Worm (Caenorhabditis elegans) whole organism, young adult: ENCODE measurements around the gene stim-1.
A peak's percentile ranks its signal among the peaks of the same experiment; 100 is the strongest.

ENCODE experiments used
- B0019.2 ChIP-seq: fragments of 200-800 bp; sonication (Bioruptor generic); conservative IDR thresholded peaks from 2 replicates; pipeline ENCODE4 v1.3.6; 2022; ENCODE audit warnings: missing genetic modification reagents, missing genetic modification characterization, missing compliant biosample characterization
- B0261.1 ChIP-seq: sonication (generic microtip); optimal IDR thresholded peaks from 2 replicates; lab custom pipeline; 2016; ENCODE audit warnings: mild to moderate bottlenecking, missing genetic modification characterization, moderate library complexity, missing compliant biosample characterization
- C06A6.2 ChIP-seq: fragments of 200-800 bp; sonication (Bioruptor generic); conservative IDR thresholded peaks from 2 replicates; pipeline ENCODE4 v1.3.6; 2022; ENCODE audit warnings: missing genetic modification characterization, missing compliant biosample characterization
- F10E7.11 ChIP-seq: sonication (generic microtip); optimal IDR thresholded peaks from 2 replicates; lab custom pipeline; 2017; ENCODE audit warnings: mild to moderate bottlenecking, missing genetic modification characterization, moderate library complexity, missing compliant biosample characterization
- F23B12.7 ChIP-seq: sonication (generic microtip); optimal IDR thresholded peaks from 2 replicates; lab custom pipeline; 2017; ENCODE audit warnings: missing genetic modification characterization, mild to moderate bottlenecking, missing compliant biosample characterization, antibody characterized with exemption, moderate library complexity; ENCODE audit not compliant: insufficient read depth
- F52B5.7 ChIP-seq: sonication (generic microtip); optimal IDR thresholded peaks from 2 replicates; lab custom pipeline; 2016; ENCODE audit warnings: mild to moderate bottlenecking, missing genetic modification characterization, missing compliant biosample characterization
- F55B11.4 ChIP-seq: sonication (generic microtip); optimal IDR thresholded peaks from 2 replicates; lab custom pipeline; 2016; ENCODE audit warnings: missing compliant biosample characterization, missing genetic modification characterization, borderline replicate concordance; ENCODE audit not compliant: insufficient read depth
- K12H6.12 ChIP-seq: fragments of 200-800 bp; sonication (Bioruptor generic); optimal IDR thresholded peaks from 2 replicates; lab custom pipeline; 2018; ENCODE audit warnings: mild to moderate bottlenecking, missing genetic modification characterization, missing compliant biosample characterization
- T07F8.4 ChIP-seq: sonication (generic microtip); optimal IDR thresholded peaks from 2 replicates; lab custom pipeline; 2016; ENCODE audit warnings: mild to moderate bottlenecking, missing genetic modification characterization, moderate library complexity, missing compliant biosample characterization
- Y53F4B.3 ChIP-seq: fragments of 200-800 bp; sonication (Bioruptor generic); IDR thresholded peaks from 2 replicates; pipeline ENCODE4 v1.3.6; 2022; ENCODE audit warnings: missing genetic modification reagents, missing genetic modification characterization, missing compliant biosample characterization
- Y53G8AR.9 ChIP-seq: fragments of 200-800 bp; sonication (Bioruptor generic); conservative IDR thresholded peaks from 2 replicates; pipeline ENCODE4 v1.3.6; 2022; ENCODE audit warnings: missing genetic modification reagents, missing genetic modification characterization, missing compliant biosample characterization
- Y67H2A.10 ChIP-seq: fragments of 200-800 bp; sonication (Bioruptor generic); conservative IDR thresholded peaks from 2 replicates; pipeline ENCODE4 v1.3.6; 2022; ENCODE audit warnings: missing genetic modification reagents, missing genetic modification characterization, missing compliant biosample characterization
- akir-1 ChIP-seq: fragments of 200-800 bp; sonication (Bioruptor generic); optimal IDR thresholded peaks from 2 replicates; lab custom pipeline; 2018; ENCODE audit warnings: mild to moderate bottlenecking, missing genetic modification characterization, moderate library complexity, missing compliant biosample characterization
- athp-1 ChIP-seq: sonication (generic microtip); optimal IDR thresholded peaks from 2 replicates; lab custom pipeline; 2017; ENCODE audit warnings: mild to moderate bottlenecking, missing genetic modification characterization, missing compliant biosample characterization
- bed-1 ChIP-seq: fragments of 200-800 bp; sonication (Bioruptor generic); IDR thresholded peaks from 2 replicates; pipeline ENCODE4 v1.3.6; 2022; ENCODE audit warnings: missing genetic modification reagents, missing genetic modification characterization, missing compliant biosample characterization
- bed-2 ChIP-seq: fragments of 200-800 bp; sonication (Bioruptor generic); IDR thresholded peaks from 2 replicates; pipeline ENCODE4 v1.3.6; 2022; ENCODE audit warnings: missing genetic modification reagents, missing genetic modification characterization, missing compliant biosample characterization
- ceh-100 ChIP-seq: fragments of 200-800 bp; sonication (Bioruptor generic); IDR thresholded peaks from 2 replicates; pipeline ENCODE4 v1.3.6; 2022; ENCODE audit warnings: missing genetic modification reagents, missing genetic modification characterization, missing compliant biosample characterization
- ceh-58 ChIP-seq: fragments of 200-800 bp; sonication (Bioruptor generic); IDR thresholded peaks from 2 replicates; pipeline ENCODE4 v1.3.6; 2022; ENCODE audit warnings: missing genetic modification characterization, missing compliant biosample characterization
- ceh-79 ChIP-seq: sonication (generic microtip); optimal IDR thresholded peaks from 2 replicates; lab custom pipeline; 2017; ENCODE audit warnings: mild to moderate bottlenecking, missing genetic modification characterization, missing compliant biosample characterization
- die-1 ChIP-seq: sonication (generic microtip); optimal IDR thresholded peaks from 2 replicates; lab custom pipeline; 2016; ENCODE audit warnings: missing genotype, mild to moderate bottlenecking, missing genetic modification characterization, missing compliant biosample characterization
- dox-1 ChIP-seq: fragments of 200-800 bp; sonication (Bioruptor generic); IDR thresholded peaks from 2 replicates; pipeline ENCODE4 v1.3.6; 2022; ENCODE audit warnings: missing genetic modification reagents, missing genetic modification characterization, missing compliant biosample characterization
- efl-1 ChIP-seq: fragments of 150-350 bp; optimal IDR thresholded peaks from 2 replicates; lab custom pipeline; 2014; ENCODE audit warnings: missing biosample characterization, missing genetic modification reagents, missing genetic modification characterization
- ekl-4 ChIP-seq: fragments of 200-800 bp; sonication (Bioruptor generic); IDR thresholded peaks from 2 replicates; pipeline ENCODE4 v1.3.6; 2022; ENCODE audit warnings: missing genetic modification reagents, missing genetic modification characterization, missing compliant biosample characterization
- ets-4 ChIP-seq: fragments of 200-800 bp; sonication (Bioruptor generic); optimal IDR thresholded peaks from 2 replicates; lab custom pipeline; 2018; ENCODE audit warnings: mild to moderate bottlenecking, missing genetic modification characterization, missing compliant biosample characterization
- fkh-3 ChIP-seq: sonication (generic microtip); optimal IDR thresholded peaks from 2 replicates; lab custom pipeline; 2016; ENCODE audit warnings: mild to moderate bottlenecking, missing genetic modification characterization, missing compliant biosample characterization
- gei-17 ChIP-seq: fragments of 200-800 bp; sonication (Bioruptor generic); optimal IDR thresholded peaks from 2 replicates; lab custom pipeline; 2018; ENCODE audit warnings: mild to moderate bottlenecking, missing genetic modification characterization, missing compliant biosample characterization
- him-1 ChIP-seq: sonication (generic microtip); optimal IDR thresholded peaks from 2 replicates; lab custom pipeline; 2016; ENCODE audit warnings: missing genotype, missing genetic modification reagents, missing genetic modification characterization, missing compliant biosample characterization
- hlh-12 ChIP-seq: sonication (generic microtip); optimal IDR thresholded peaks from 2 replicates; lab custom pipeline; 2016; ENCODE audit warnings: missing genetic modification characterization, missing compliant biosample characterization
- hmg-1.2 ChIP-seq: fragments of 200-800 bp; sonication (Bioruptor generic); IDR thresholded peaks from 2 replicates; pipeline ENCODE4 v1.3.6; 2022; ENCODE audit warnings: missing genetic modification reagents, missing genetic modification characterization, missing compliant biosample characterization
- hmg-20 ChIP-seq: fragments of 200-800 bp; sonication (Bioruptor generic); IDR thresholded peaks from 2 replicates; pipeline ENCODE4 v1.3.6; 2022; ENCODE audit warnings: missing genetic modification reagents, missing genetic modification characterization, missing compliant biosample characterization
- hrde-1 ChIP-seq: sonication (generic microtip); optimal IDR thresholded peaks from 2 replicates; lab custom pipeline; 2016; ENCODE audit warnings: missing genetic modification characterization, mild to moderate bottlenecking, missing compliant biosample characterization, moderate library complexity, missing genotype, missing genetic modification reagents, borderline replicate concordance
- lin-26 ChIP-seq: fragments of 200-800 bp; sonication (Bioruptor generic); IDR thresholded peaks from 2 replicates; pipeline ENCODE4 v1.3.6; 2022; ENCODE audit warnings: missing genetic modification reagents, missing genetic modification characterization, missing compliant biosample characterization
- lin-35 ChIP-seq, 3 experiments: fragments of 150-350 bp in 2 of 3; sonication (generic microtip) in 1 of 3; optimal IDR thresholded peaks; 2 replicates each; lab custom pipeline; 2014 to 2018; ENCODE audit warnings: missing biosample characterization in 3 of 3, missing genetic modification characterization in 3 of 3, missing genetic modification reagents in 3 of 3
- lin-40 ChIP-seq: sonication (generic microtip); optimal IDR thresholded peaks from 2 replicates; lab custom pipeline; 2016; ENCODE audit warnings: missing genetic modification characterization, mild to moderate bottlenecking, missing compliant biosample characterization, missing genotype, missing genetic modification reagents
- lir-1 ChIP-seq: fragments of 200-800 bp; sonication (Bioruptor generic); conservative IDR thresholded peaks from 2 replicates; pipeline ENCODE4 v1.3.6; 2022; ENCODE audit warnings: missing genetic modification reagents, missing genetic modification characterization, missing compliant biosample characterization
- lsl-1 ChIP-seq: fragments of 200-800 bp; sonication (Bioruptor generic); optimal IDR thresholded peaks from 2 replicates; lab custom pipeline; 2018; ENCODE audit warnings: mild to moderate bottlenecking, missing genetic modification characterization, moderate library complexity, missing compliant biosample characterization
- lsy-27 ChIP-seq: sonication (generic microtip); optimal IDR thresholded peaks from 2 replicates; lab custom pipeline; 2017; ENCODE audit warnings: missing genetic modification characterization, mild to moderate bottlenecking, missing compliant biosample characterization, antibody characterized with exemption, missing genotype, borderline replicate concordance; ENCODE audit not compliant: insufficient read depth
- madf-8 ChIP-seq: fragments of 200-800 bp; sonication (Bioruptor generic); conservative IDR thresholded peaks from 2 replicates; pipeline ENCODE4 v1.3.6; 2022; ENCODE audit warnings: missing genetic modification reagents, missing genetic modification characterization, missing compliant biosample characterization
- mes-4 ChIP-seq: sonication (generic microtip); optimal IDR thresholded peaks from 2 replicates; lab custom pipeline; 2016; ENCODE audit warnings: missing genotype, missing genetic modification characterization, missing compliant biosample characterization
- nhr-179 ChIP-seq: sonication (generic microtip); optimal IDR thresholded peaks from 2 replicates; lab custom pipeline; 2016; ENCODE audit warnings: mild to moderate bottlenecking, missing genetic modification characterization, missing compliant biosample characterization
- pbrm-1 ChIP-seq: fragments of 200-800 bp; sonication (Bioruptor generic); IDR thresholded peaks from 2 replicates; pipeline ENCODE4 v1.3.6; 2022; ENCODE audit warnings: missing genetic modification reagents, missing genetic modification characterization, missing compliant biosample characterization
- pha-4 ChIP-seq: fragments of 150-350 bp; sonication (generic microtip); optimal IDR thresholded peaks from 2 replicates; lab custom pipeline; 2014; ENCODE audit warnings: missing biosample characterization, missing genetic modification reagents, missing genetic modification characterization
- sea-2 ChIP-seq: fragments of 200-800 bp; sonication (Bioruptor generic); IDR thresholded peaks from 2 replicates; pipeline ENCODE4 v1.3.6; 2022; ENCODE audit warnings: missing genetic modification characterization, missing compliant biosample characterization
- sptf-2 ChIP-seq: fragments of 200-800 bp; sonication (Bioruptor generic); optimal IDR thresholded peaks from 2 replicates; lab custom pipeline; 2018; ENCODE audit warnings: mild to moderate bottlenecking, missing genetic modification characterization, missing compliant biosample characterization
- tbx-9 ChIP-seq: sonication (generic microtip); optimal IDR thresholded peaks from 2 replicates; lab custom pipeline; 2016; ENCODE audit warnings: borderline replicate concordance, missing genetic modification characterization, inconsistent platforms, missing compliant biosample characterization
- unc-62 ChIP-seq: fragments of 150-350 bp; optimal IDR thresholded peaks from 2 replicates; lab custom pipeline; 2014; ENCODE audit warnings: missing biosample characterization, missing genetic modification reagents, missing genetic modification characterization
- zim-3 ChIP-seq: sonication (generic microtip); optimal IDR thresholded peaks from 2 replicates; lab custom pipeline; 2017; ENCODE audit warnings: mild to moderate bottlenecking, missing genetic modification characterization, moderate library complexity, missing compliant biosample characterization
- ztf-18 ChIP-seq: sonication (generic microtip); optimal IDR thresholded peaks from 2 replicates; lab custom pipeline; 2016; ENCODE audit warnings: missing genotype, mild to moderate bottlenecking, missing genetic modification characterization, missing compliant biosample characterization
- ztf-6 ChIP-seq: fragments of 200-800 bp; sonication (Bioruptor generic); IDR thresholded peaks from 2 replicates; pipeline ENCODE4 v1.3.6; 2022; ENCODE audit warnings: missing genetic modification reagents, missing genetic modification characterization, missing compliant biosample characterization

Gene stim-1

ce11 chrIII:432988-433387 is 14.4 kb upstream of the stim-1 start (continued):
- TF ChIP-seq B0019.2 (no peak), sptf-2 (GFP tag; lab: Kevin White, UChicago) (no peak), lin-40 (tag; lab: Kevin White, UChicago) (peak; percentile 54), gei-17 (GFP tag; lab: Kevin White, UChicago) (peak; percentile 42), him-1 (tag; lab: Kevin White, UChicago) (no peak), pha-4 (tag; lab: Kevin White, UChicago) (no peak), hrde-1 (tag; lab: Kevin White, UChicago) (no peak), hmg-20 (GFP tag; lab: Robert Waterston, UW) (0 out of 2 replicates have a peak, but pooled peaks have one; percentile 41), lin-26 (peak; percentile 27; the same call in 1 of the 2 replicates), C06A6.2 (GFP tag; lab: Robert Waterston, UW) (0 out of 2 replicates have a peak, but pooled peaks have one; percentile 23), B0261.1 (tag; lab: Kevin White, UChicago) (no peak), Y67H2A.10 (GFP tag; lab: Robert Waterston, UW) (no peak), ekl-4 (0 out of 2 replicates have a peak, but pooled peaks have one; percentile 26), madf-8 (no peak), F10E7.11 (tag; lab: Kevin White, UChicago) (no peak), zim-3 (tag; lab: Kevin White, UChicago) (no peak), Y53F4B.3 (GFP tag; lab: Robert Waterston, UW) (no peak), hlh-12 (no peak), tbx-9 (tag; lab: Kevin White, UChicago) (no peak), sea-2 (GFP tag; lab: Robert Waterston, UW) (no peak), unc-62 (GFP tag; lab: Kevin White, UChicago) (no peak), bed-2 (GFP tag; lab: Robert Waterston, UW) (no peak), Y53G8AR.9 (GFP tag; lab: Robert Waterston, UW) (no peak), ceh-58 (no peak), pbrm-1 (GFP tag; lab: Robert Waterston, UW) (peak; percentile 61; the same call in 1 of the 2 replicates), lin-35 (GFP tag; optimal IDR thresholded peaks at IDR 0.05; lab: Kevin White, UChicago) (no peak), ztf-6 (no peak), F52B5.7 (no peak), ceh-79 (no peak), athp-1 (no peak), dox-1 (GFP tag; lab: Robert Waterston, UW) (peak; percentile 79), bed-1 (GFP tag; lab: Robert Waterston, UW) (no peak), F23B12.7 (tag; lab: Kevin White, UChicago) (no peak), efl-1 (no peak), lsy-27 (tag; lab: Kevin White, UChicago) (no peak), K12H6.12 (tag; lab: Kevin White, UChicago) (peak; percentile 54), ceh-100 (no peak), nhr-179 (tag; lab: Kevin White, UChicago) (no peak), ztf-18 (tag; lab: Kevin White, UChicago) (no peak), mes-4 (tag; lab: Kevin White, UChicago) (no peak), die-1 (no peak), lsl-1 (GFP tag; lab: Kevin White, UChicago) (no peak), lir-1 (GFP tag; lab: Robert Waterston, UW) (no peak), hmg-1.2 (GFP tag; lab: Robert Waterston, UW) (peak; percentile 96), ets-4 (GFP tag; lab: Kevin White, UChicago) (peak; percentile 26), akir-1 (no peak), F55B11.4 (no peak), fkh-3 (no peak), T07F8.4 (tag; lab: Kevin White, UChicago) (no peak)
